Fruit fly (Drosophila melanogaster) whole organism, adult: ENCODE data around the gene CG14113.
A peak's percentile ranks its signal among the peaks of the same experiment; 100 is the strongest.

Experiments
- CG11617 ChIP-seq: fragments of 200-800 bp; sonication (Bioruptor generic); optimal IDR thresholded peaks from 2 replicates; lab custom pipeline; 2017; ENCODE audit warnings: mild to moderate bottlenecking, missing biosample characterization, missing genetic modification reagents, missing genetic modification characterization
- CG12768 ChIP-seq: fragments of 200-800 bp; sonication (Bioruptor generic); optimal IDR thresholded peaks from 2 replicates; lab custom pipeline; 2017; ENCODE audit warnings: missing biosample characterization, missing genetic modification characterization, mild to moderate bottlenecking, moderate library complexity, missing genetic modification reagents
- CG14711 ChIP-seq: fragments of 200-800 bp; sonication (Bioruptor generic); optimal IDR thresholded peaks from 2 replicates; lab custom pipeline; 2018; ENCODE audit warnings: missing biosample characterization, mild to moderate bottlenecking, missing genetic modification characterization, moderate library complexity
- CG1620 ChIP-seq: fragments of 200-800 bp; sonication (Bioruptor generic); optimal IDR thresholded peaks from 2 replicates; lab custom pipeline; 2016; ENCODE audit warnings: missing biosample characterization, missing genetic modification characterization
- CG33017 ChIP-seq: fragments of 200-800 bp; sonication (Bioruptor generic); optimal IDR thresholded peaks from 2 replicates; lab custom pipeline; 2018; ENCODE audit warnings: missing biosample characterization, mild to moderate bottlenecking, missing genetic modification characterization, moderate library complexity
- CG5204 ChIP-seq: fragments of 200-800 bp; sonication (Bioruptor generic); optimal IDR thresholded peaks from 2 replicates; lab custom pipeline; 2016; ENCODE audit warnings: missing biosample characterization, missing genetic modification characterization
- CG7045 ChIP-seq: fragments of 200-800 bp; sonication (Bioruptor generic); optimal IDR thresholded peaks from 2 replicates; lab custom pipeline; 2017; ENCODE audit warnings: missing biosample characterization, mild to moderate bottlenecking, missing genetic modification characterization
- CG7101 ChIP-seq: fragments of 200-800 bp; sonication (Bioruptor generic); optimal IDR thresholded peaks from 2 replicates; lab custom pipeline; 2018; ENCODE audit warnings: missing biosample characterization, mild to moderate bottlenecking, missing genetic modification characterization, moderate library complexity
- Clk ChIP-seq: fragments of 200-800 bp; sonication (Bioruptor generic); optimal IDR thresholded peaks from 2 replicates; lab custom pipeline; 2017; ENCODE audit warnings: missing biosample characterization, missing genetic modification characterization
- Crg-1 ChIP-seq: fragments of 200-800 bp; sonication (Bioruptor generic); optimal IDR thresholded peaks from 2 replicates; lab custom pipeline; 2016; ENCODE audit warnings: missing biosample characterization, missing genetic modification characterization
- Hr96 ChIP-seq: fragments of 200-800 bp; sonication (Bioruptor generic); optimal IDR thresholded peaks from 2 replicates; lab custom pipeline; 2016; ENCODE audit warnings: missing biosample characterization, missing genetic modification characterization
- Mnt ChIP-seq: fragments of 200-800 bp; sonication (Bioruptor generic); optimal IDR thresholded peaks from 2 replicates; lab custom pipeline; 2016; ENCODE audit warnings: missing biosample characterization, mild to moderate bottlenecking, missing genetic modification characterization
- bab1 ChIP-seq: fragments of 200-800 bp; sonication (Bioruptor generic); optimal IDR thresholded peaks from 3 replicates; lab custom pipeline; 2019; ENCODE audit warnings: missing biosample characterization, mild to moderate bottlenecking, missing genetic modification characterization, moderate library complexity
- cic ChIP-seq: fragments of 200-800 bp; sonication (Bioruptor generic); optimal IDR thresholded peaks from 2 replicates; lab custom pipeline; 2017; ENCODE audit warnings: missing biosample characterization, mild to moderate bottlenecking, missing genetic modification characterization, moderate library complexity
- cnc ChIP-seq, 2 experiments: fragments of >200 bp; optimal IDR thresholded peaks; 2 replicates each; lab custom pipeline; 2017
- kay ChIP-seq: fragments of 200-800 bp; sonication (Bioruptor generic); peaks from one replicate; lab custom pipeline; 2016; ENCODE audit warnings: missing biosample characterization, missing genetic modification characterization, borderline replicate concordance
- ovo ChIP-seq: fragments of 200-800 bp; sonication (Bioruptor generic); optimal IDR thresholded peaks from 2 replicates; lab custom pipeline; 2016; ENCODE audit warnings: missing biosample characterization, missing genetic modification characterization
- pad ChIP-seq: fragments of 200-800 bp; sonication (Bioruptor generic); optimal IDR thresholded peaks from 3 replicates; lab custom pipeline; 2017; ENCODE audit warnings: missing biosample characterization, missing genetic modification characterization, mild to moderate bottlenecking, moderate library complexity, missing genetic modification reagents
- tj ChIP-seq: fragments of 200-800 bp; sonication (Bioruptor generic); optimal IDR thresholded peaks from 3 replicates; lab custom pipeline; 2017; ENCODE audit warnings: missing biosample characterization, mild to moderate bottlenecking, missing genetic modification characterization, moderate library complexity
- toe ChIP-seq: fragments of 200-800 bp; sonication (Bioruptor generic); optimal IDR thresholded peaks from 2 replicates; lab custom pipeline; 2016; ENCODE audit warnings: missing biosample characterization, missing genetic modification characterization

The CG14113 gene

DNA sequence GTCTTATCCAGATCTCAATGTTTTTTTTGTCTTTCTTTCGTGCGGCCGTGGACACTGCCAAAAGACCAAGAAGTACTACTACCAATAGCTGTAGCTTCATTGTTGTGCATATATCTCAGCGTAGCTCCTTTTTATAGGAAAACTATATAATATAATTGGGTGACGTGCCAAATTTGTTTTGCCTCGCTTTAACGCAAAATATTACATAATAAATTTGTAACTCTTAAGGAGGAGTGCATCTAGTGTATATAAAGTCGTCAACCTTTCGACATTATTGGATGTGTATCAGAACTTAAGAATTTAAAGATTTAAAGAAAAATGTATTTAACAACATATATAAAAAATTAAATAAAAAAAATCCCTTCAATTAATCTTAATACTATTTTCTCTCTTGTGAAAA, 28.9 kb upstream of the CG14113 start, which contains the start of gene CG43147:
Gene CG43147 (minus strand): TSS at position 101 of the 400 bp plus-strand sequence.
- TF ChIP-seq CG14711 (no peak), pad (GFP tag; lab: Kevin White, UChicago) (no peak), Clk (GFP tag; lab: Kevin White, UChicago) (no peak), CG5204 (GFP tag; lab: Kevin White, UChicago) (no peak)

DNA sequence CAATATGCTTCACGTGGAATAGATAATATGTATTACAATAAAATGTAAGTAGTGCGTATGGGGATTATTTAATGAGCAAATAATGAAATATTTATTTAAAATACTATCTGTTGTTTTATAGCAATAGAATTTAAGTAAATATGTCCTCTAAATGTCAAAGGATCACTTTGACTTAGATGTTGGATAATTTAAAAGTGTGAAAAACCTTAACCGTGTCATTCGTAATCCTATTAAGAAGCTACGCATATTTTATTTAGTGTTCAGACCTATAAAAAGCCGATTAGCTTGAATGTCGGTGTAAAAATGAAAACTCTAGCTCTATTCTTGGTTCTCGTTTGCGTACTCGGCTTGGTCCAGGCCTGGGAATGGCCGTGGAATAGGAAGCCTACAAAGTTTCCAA, 27.6 kb upstream of the CG14113 start, which contains the start of gene SP:
Gene SP (plus strand): TSS at position 301 of the 400 bp plus-strand sequence.
- TF ChIP-seq kay (GFP tag; lab: Kevin White, UChicago), result no peak

DNA sequence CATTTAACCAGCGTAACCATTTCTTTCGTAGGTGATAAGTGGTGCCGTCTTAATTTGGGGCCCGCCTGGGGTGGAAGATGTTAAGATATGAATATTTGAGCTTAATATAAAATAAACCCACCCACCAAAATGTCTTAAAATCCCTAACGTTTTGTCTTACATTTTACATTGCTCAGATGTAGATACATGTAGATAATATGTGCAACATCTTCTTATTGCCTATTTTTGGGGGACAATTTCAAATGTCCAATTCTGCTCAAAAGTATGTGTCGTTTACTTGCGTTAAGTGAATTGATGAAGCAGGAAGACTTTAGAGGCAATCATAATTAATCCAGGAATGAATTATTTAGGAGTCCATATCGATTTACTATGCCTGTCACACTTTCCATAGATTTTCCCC, 27.1 kb upstream of the CG14113 start:
- TF ChIP-seq cnc (optimal IDR thresholded peaks at IDR 0.05; lab: Kevin White, UChicago) (no peak), CG5204 (GFP tag; lab: Kevin White, UChicago) (no peak), Mnt (GFP tag; lab: Kevin White, UChicago) (no peak), Hr96 (GFP tag; lab: Kevin White, UChicago) (no peak), pad (GFP tag; lab: Kevin White, UChicago) (no peak), CG12768 (no peak), CG14711 (no peak), CG33017 (tag; lab: Kevin White, UChicago) (no peak), CG7101 (tag; lab: Kevin White, UChicago) (no peak), Crg-1 (GFP tag; lab: Kevin White, UChicago) (no peak), CG11617 (GFP tag; lab: Kevin White, UChicago) (no peak), CG7045 (GFP tag; lab: Kevin White, UChicago) (no peak), cic (GFP tag; lab: Kevin White, UChicago) (no peak), Clk (GFP tag; lab: Kevin White, UChicago) (no peak), CG1620 (no peak)

DNA sequence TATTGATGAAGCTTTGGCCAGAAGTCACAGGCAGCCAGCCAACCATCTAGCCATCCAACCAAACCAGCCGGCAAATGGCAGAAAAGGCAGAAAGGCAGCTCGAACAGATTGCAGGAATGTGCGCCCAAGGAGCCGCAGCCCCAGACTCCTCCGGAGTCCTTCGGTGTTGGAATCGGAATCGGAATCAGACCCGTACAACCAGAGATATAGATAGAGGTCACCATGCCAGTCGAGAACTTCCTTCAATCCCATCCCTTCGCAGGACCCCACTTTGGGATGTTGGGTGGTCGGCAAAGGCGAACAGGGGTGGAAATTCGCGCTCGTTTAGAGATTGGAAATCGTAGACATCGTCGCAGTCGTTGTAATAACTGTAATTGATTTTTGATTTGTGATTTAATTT, 16.7 kb upstream of the CG14113 start:
- TF ChIP-seq CG11617 (GFP tag; lab: Kevin White, UChicago), result no peak
- TF ChIP-seq toe (GFP tag; lab: Kevin White, UChicago), result no peak
- no peak for TF ChIP-seq CG7045 (GFP tag; lab: Kevin White, UChicago)
- TF ChIP-seq CG7101 (tag; lab: Kevin White, UChicago), result no peak
- no peak for TF ChIP-seq CG14711
- TF ChIP-seq cnc (optimal IDR thresholded peaks at IDR 0.05; lab: Kevin White, UChicago), result no peak
- no peak for TF ChIP-seq CG12768
- TF ChIP-seq CG1620, result no peak
- no peak for TF ChIP-seq cic (GFP tag; lab: Kevin White, UChicago)
- TF ChIP-seq tj (GFP tag; lab: Kevin White, UChicago), result no peak
- no peak for TF ChIP-seq Hr96 (GFP tag; lab: Kevin White, UChicago)
- TF ChIP-seq kay (GFP tag; lab: Kevin White, UChicago), result no peak
- TF ChIP-seq CG5204 (GFP tag; lab: Kevin White, UChicago), result no peak
- TF ChIP-seq Clk (GFP tag; lab: Kevin White, UChicago), result no peak
- TF ChIP-seq pad (GFP tag; lab: Kevin White, UChicago), result no peak
- no peak for TF ChIP-seq CG33017 (tag; lab: Kevin White, UChicago)
- TF ChIP-seq ovo (GFP tag; lab: Kevin White, UChicago), result no peak
- no peak for TF ChIP-seq Mnt (GFP tag; lab: Kevin White, UChicago)
- no peak for TF ChIP-seq bab1 (GFP tag; lab: Kevin White, UChicago)
- no peak for TF ChIP-seq Crg-1 (GFP tag; lab: Kevin White, UChicago)

DNA sequence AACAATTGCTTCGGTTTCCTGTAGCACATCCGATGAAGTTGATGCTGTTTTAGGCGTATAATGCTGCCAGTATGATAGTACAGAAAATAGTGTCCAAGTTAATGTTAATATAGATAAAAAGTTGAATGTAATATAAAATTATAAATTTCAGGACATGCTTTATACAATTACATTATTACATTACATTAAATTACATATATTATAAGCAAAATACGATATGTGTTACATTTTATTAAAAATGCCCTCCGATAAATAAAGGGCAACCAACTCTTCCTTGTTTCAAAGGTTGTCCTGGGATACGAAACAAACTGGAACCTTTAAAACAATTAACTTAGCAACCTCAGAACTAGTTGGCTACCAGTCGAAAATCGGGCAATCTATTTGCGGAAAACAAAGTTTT, 19.8 kb downstream of the CG14113 start, which contains the start of gene CG17687:
Gene CG17687 (plus strand): TSS at position 301 of the 400 bp plus-strand sequence.
- TF ChIP-seq CG14711 (no peak), CG5204 (GFP tag; lab: Kevin White, UChicago) (no peak), kay (GFP tag; lab: Kevin White, UChicago) (no peak), pad (GFP tag; lab: Kevin White, UChicago) (no peak), CG12768 (no peak), bab1 (GFP tag; lab: Kevin White, UChicago) (no peak), Mnt (GFP tag; lab: Kevin White, UChicago) (no peak), cic (GFP tag; lab: Kevin White, UChicago) (no peak), CG1620 (no peak)

DNA sequence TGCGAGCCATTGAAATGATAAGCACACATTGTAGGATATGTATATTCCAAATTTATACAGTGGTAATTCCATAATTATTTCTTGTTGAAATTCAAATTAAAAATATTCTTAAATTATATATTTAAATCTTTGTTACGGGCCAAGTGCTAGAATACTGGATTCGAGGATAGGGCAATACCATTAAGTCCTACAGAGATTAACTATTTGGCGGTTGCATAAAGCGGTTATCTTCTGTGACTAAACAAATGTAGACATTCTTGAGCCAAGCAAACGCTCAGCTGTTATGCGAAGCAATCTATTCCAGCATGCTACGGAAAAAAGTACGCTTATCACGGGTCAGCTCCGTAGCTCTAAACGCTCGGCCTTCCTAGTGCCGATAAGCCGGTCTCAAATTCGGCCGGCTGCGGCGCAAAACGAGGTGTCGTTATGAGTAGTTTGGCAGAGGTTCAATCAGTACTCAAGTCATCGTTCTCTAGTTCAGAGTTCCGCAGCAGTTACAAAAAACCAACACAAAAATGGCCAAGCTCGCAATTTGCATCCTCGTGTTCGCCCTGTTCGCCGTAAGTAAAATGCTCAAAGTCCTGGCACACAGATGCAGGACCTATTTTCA, 27.3 kb downstream of the CG14113 start, which contains the start of gene Nplp2:
Gene Nplp2 (plus strand): TSS at position 293 of the 610 bp plus-strand sequence.
- TF ChIP-seq CG1620, result no peak
- peak; percentile 20 for TF ChIP-seq CG12768
- TF ChIP-seq toe (GFP tag; lab: Kevin White, UChicago), result peak; percentile 13
- no peak for TF ChIP-seq Crg-1 (GFP tag; lab: Kevin White, UChicago)
- TF ChIP-seq CG11617 (GFP tag; lab: Kevin White, UChicago), result no peak
- peak; percentile 42 for TF ChIP-seq CG14711
- no peak for TF ChIP-seq Clk (GFP tag; lab: Kevin White, UChicago)
- no peak for TF ChIP-seq cnc (optimal IDR thresholded peaks at IDR 0.05; lab: Kevin White, UChicago)
- peak; percentile 9 for TF ChIP-seq kay (GFP tag; lab: Kevin White, UChicago)
- TF ChIP-seq CG33017 (tag; lab: Kevin White, UChicago), result peak; percentile 72
- peak; percentile 79 for TF ChIP-seq CG7101 (tag; lab: Kevin White, UChicago)
